Worm (Caenorhabditis elegans): ENCODE measurements around the gene spp-10.

- TF ChIP-seq unc-62 (GFP tag; optimal IDR thresholded peaks at IDR 0.05), result no peak
- no peak for TF ChIP-seq nhr-76 (tag; optimal IDR thresholded peaks at IDR 0.05)
- no peak for TF ChIP-seq ces-1 (GFP tag; optimal IDR thresholded peaks at IDR 0.05)
- TF ChIP-seq snpc-4 (tag; optimal IDR thresholded peaks at IDR 0.05), result no peak
- TF ChIP-seq sptf-1 (tag; optimal IDR thresholded peaks at IDR 0.05), result no peak
- no peak for TF ChIP-seq mep-1 (tag; optimal IDR thresholded peaks at IDR 0.05)
- no peak for TF ChIP-seq nhr-28 (tag; optimal IDR thresholded peaks at IDR 0.05)
- no peak for TF ChIP-seq hlh-1 (tag; optimal IDR thresholded peaks at IDR 0.05)
These were observed 3.2 kb upstream of the spp-10 start, which contains the start of gene C28C12.11 for ce11 chrIV:8473756-8474155.

Data from whole organism, mixed stage, embryonic.